Fruit fly (Drosophila melanogaster) whole organism, wandering third instar larva: ENCODE data around the gene Traf6.

Source experiments
- Abd-B ChIP-seq: fragments of >200 bp; optimal IDR thresholded peaks from 2 replicates; lab custom pipeline; 2017; ENCODE audit warnings: missing biosample characterization, missing genetic modification characterization
- Dif ChIP-seq: fragments of 200-275, 200-300 bp; sonication (Bioruptor generic); optimal IDR thresholded peaks from 2 replicates; lab custom pipeline; 2018; ENCODE audit warnings: missing biosample characterization, missing genetic modification characterization; ENCODE audit not compliant: partially characterized antibody
- HLH106 ChIP-seq: fragments of 200-800 bp; optimal IDR thresholded peaks from 3 replicates; lab custom pipeline; 2019; ENCODE audit warnings: missing biosample characterization, mild to moderate bottlenecking, missing genetic modification characterization, moderate library complexity
- Hnf4 ChIP-seq: fragments of 200-800 bp; sonication (Bioruptor generic); optimal IDR thresholded peaks from 2 replicates; lab custom pipeline; 2016; ENCODE audit warnings: missing biosample characterization, mild to moderate bottlenecking, missing genetic modification characterization
- Hr78 ChIP-seq: fragments of >200 bp; optimal IDR thresholded peaks from 2 replicates; lab custom pipeline; 2017; ENCODE audit warnings: missing biosample characterization, missing genetic modification characterization
- Hr83 ChIP-seq: fragments of 200-300 bp; sonication (Bioruptor generic); optimal IDR thresholded peaks from 2 replicates; lab custom pipeline; 2016; ENCODE audit warnings: missing biosample characterization, mild to moderate bottlenecking, missing genetic modification characterization, moderate library complexity; ENCODE audit not compliant: poor library complexity, severe bottlenecking
- h ChIP-seq: fragments of 200-800 bp; sonication (Bioruptor generic); optimal IDR thresholded peaks from 3 replicates; lab custom pipeline; 2016; ENCODE audit warnings: missing biosample characterization, mild to moderate bottlenecking, missing genetic modification characterization
- lola ChIP-seq: fragments of >200 bp; optimal IDR thresholded peaks from 2 replicates; lab custom pipeline; 2017; ENCODE audit warnings: missing biosample characterization, missing genetic modification characterization
- psq ChIP-seq: fragments of 200-800 bp; sonication (Bioruptor generic); optimal IDR thresholded peaks from 3 replicates; lab custom pipeline; 2017; ENCODE audit warnings: missing biosample characterization, mild to moderate bottlenecking, missing genetic modification characterization, moderate library complexity
- rgr ChIP-seq: fragments of 200-800 bp; sonication (Bioruptor generic); optimal IDR thresholded peaks from 3 replicates; lab custom pipeline; 2016; ENCODE audit warnings: missing biosample characterization, mild to moderate bottlenecking, missing genetic modification characterization
- sv ChIP-seq: fragments of 200-800 bp; sonication (Bioruptor generic); optimal IDR thresholded peaks from 3 replicates; lab custom pipeline; 2016; ENCODE audit warnings: missing biosample characterization, missing genetic modification characterization
- usp ChIP-seq: fragments of >200 bp; optimal IDR thresholded peaks from 2 replicates; lab custom pipeline; 2017; ENCODE audit warnings: missing biosample characterization, missing genetic modification characterization
- woc ChIP-seq: sonication (Bioruptor generic); optimal IDR thresholded peaks from 2 replicates; lab custom pipeline; 2016; ENCODE audit warnings: missing biosample characterization, mild to moderate bottlenecking, missing genetic modification characterization

DNA sequence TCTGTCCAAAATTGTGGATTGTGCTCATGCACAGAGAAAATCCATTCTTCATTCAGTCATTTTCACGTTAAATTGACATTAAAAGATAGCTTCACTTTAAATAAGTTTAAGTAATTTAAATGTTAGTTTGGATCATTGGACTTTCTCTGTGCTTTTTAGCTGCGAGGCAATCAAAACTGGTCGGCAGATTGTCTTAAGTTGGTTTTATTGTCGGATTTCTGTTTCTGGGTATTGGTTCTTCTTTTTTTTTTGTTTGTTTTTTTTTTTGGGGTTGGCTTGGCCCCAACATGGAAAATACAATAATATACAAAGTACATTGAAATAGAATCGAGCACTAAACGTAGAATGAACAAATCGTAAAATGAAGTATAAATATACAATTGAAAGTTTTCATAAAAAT, 13.0 kb upstream of the Traf6 start, which contains the start of gene CG2278:
- TF ChIP-seq HLH106 (tag; lab: Kevin White, UChicago) (no peak), usp (GFP tag; lab: Kevin White, UChicago) (no peak), h (GFP tag; lab: Kevin White, UChicago) (no peak), woc (GFP tag; lab: Kevin White, UChicago) (no peak), psq (no peak), Abd-B (no peak), Hr78 (no peak), sv (GFP tag; lab: Kevin White, UChicago) (no peak), Dif (GFP tag; lab: Kevin White, UChicago) (no peak), rgr (GFP tag; lab: Kevin White, UChicago) (no peak), Hnf4 (GFP tag; lab: Kevin White, UChicago) (no peak), Hr83 (GFP tag; lab: Kevin White, UChicago) (no peak), lola (GFP tag; lab: Kevin White, UChicago) (no peak)
